Worm (Caenorhabditis elegans) whole organism, mixed stage, embryonic: ENCODE measurements around the gene rpoa-12.

ENCODE experiments used
- M03D4.4 ChIP-seq: sonication (generic microtip); optimal IDR thresholded peaks from 2 replicates; lab custom pipeline; 2017; ENCODE audit warnings: mild to moderate bottlenecking, missing genetic modification characterization, missing compliant biosample characterization
- bed-3 ChIP-seq: fragments of 200-800 bp; sonication (Bioruptor generic); optimal IDR thresholded peaks from 3 replicates; lab custom pipeline; 2018; ENCODE audit warnings: mild to moderate bottlenecking, missing genetic modification characterization, moderate library complexity, missing compliant biosample characterization
- ceh-83 ChIP-seq: fragments of 200-800 bp; sonication (Bioruptor generic); optimal IDR thresholded peaks from 2 replicates; lab custom pipeline; 2018; ENCODE audit warnings: mild to moderate bottlenecking, missing genetic modification characterization, missing compliant biosample characterization
- ces-1 ChIP-seq: fragments of 150-350 bp; optimal IDR thresholded peaks from 2 replicates; lab custom pipeline; 2014; ENCODE audit warnings: missing biosample characterization, missing genetic modification reagents, missing genetic modification characterization
- cnd-1 ChIP-seq: fragments of 200-800 bp; sonication (Bioruptor generic); optimal IDR thresholded peaks from 2 replicates; lab custom pipeline; 2018; ENCODE audit warnings: mild to moderate bottlenecking, missing genetic modification characterization, missing compliant biosample characterization
- drap-1 ChIP-seq: fragments of 200-800 bp; sonication (Bioruptor generic); optimal IDR thresholded peaks from 3 replicates; lab custom pipeline; 2018; ENCODE audit warnings: mild to moderate bottlenecking, missing genetic modification characterization, missing compliant biosample characterization
- elt-3 ChIP-seq: fragments of 150-350 bp; optimal IDR thresholded peaks from 2 replicates; lab custom pipeline; 2014; ENCODE audit warnings: missing biosample characterization, missing genetic modification characterization
- flh-1 ChIP-seq: fragments of 200-800 bp; sonication (Bioruptor generic); optimal IDR thresholded peaks from 2 replicates; lab custom pipeline; 2018; ENCODE audit warnings: mild to moderate bottlenecking, missing genetic modification characterization, moderate library complexity, missing compliant biosample characterization
- ham-2 ChIP-seq: fragments of 200-800 bp; sonication (Bioruptor generic); optimal IDR thresholded peaks from 2 replicates; lab custom pipeline; 2018; ENCODE audit warnings: mild to moderate bottlenecking, missing genetic modification characterization, missing compliant biosample characterization
- hlh-1 ChIP-seq: fragments of 150-350 bp; optimal IDR thresholded peaks from 2 replicates; lab custom pipeline; 2014; ENCODE audit warnings: missing biosample characterization, missing genetic modification reagents, missing genetic modification characterization
- lin-13 ChIP-seq: fragments of 150-350 bp; optimal IDR thresholded peaks from 2 replicates; lab custom pipeline; 2014; ENCODE audit warnings: missing biosample characterization, missing genetic modification characterization
- lin-32 ChIP-seq: fragments of 200-800 bp; sonication (Bioruptor generic); optimal IDR thresholded peaks from 2 replicates; lab custom pipeline; 2018; ENCODE audit warnings: mild to moderate bottlenecking, missing genetic modification characterization, missing compliant biosample characterization
- lsy-2 ChIP-seq: fragments of 150-350 bp; optimal IDR thresholded peaks from 2 replicates; lab custom pipeline; 2014; ENCODE audit warnings: missing biosample characterization, missing genetic modification characterization
- mab-5 ChIP-seq: fragments of 150-350 bp; optimal IDR thresholded peaks from 2 replicates; lab custom pipeline; 2014; ENCODE audit warnings: missing biosample characterization, missing genetic modification characterization
- mep-1 ChIP-seq: fragments of 150-350 bp; optimal IDR thresholded peaks from 2 replicates; lab custom pipeline; 2017; ENCODE audit warnings: missing biosample characterization, missing genetic modification reagents, missing genetic modification characterization, inconsistent platforms
- nhr-12 ChIP-seq: fragments of 150-350 bp; optimal IDR thresholded peaks from 2 replicates; lab custom pipeline; 2014; ENCODE audit warnings: missing biosample characterization, missing genetic modification characterization
- nhr-2 ChIP-seq: fragments of 150-350 bp; optimal IDR thresholded peaks from 2 replicates; lab custom pipeline; 2014; ENCODE audit warnings: missing biosample characterization, missing genetic modification characterization
- nhr-237 ChIP-seq: fragments of 150-350 bp; optimal IDR thresholded peaks from 2 replicates; lab custom pipeline; 2014; ENCODE audit warnings: missing biosample characterization, missing genetic modification characterization
- nhr-76 ChIP-seq: sonication (generic microtip); optimal IDR thresholded peaks from 2 replicates; lab custom pipeline; 2017; ENCODE audit warnings: missing biosample characterization, missing genetic modification characterization
- pha-4 ChIP-seq: fragments of 150-350 bp; optimal IDR thresholded peaks from 2 replicates; lab custom pipeline; 2018; ENCODE audit warnings: missing biosample characterization, missing genetic modification reagents, missing genetic modification characterization
- sem-2 ChIP-seq: fragments of 200-800 bp; sonication (Bioruptor generic); optimal IDR thresholded peaks from 2 replicates; lab custom pipeline; 2018; ENCODE audit warnings: mild to moderate bottlenecking, missing genetic modification characterization, missing compliant biosample characterization
- snpc-4 ChIP-seq: fragments of 150-350 bp; optimal IDR thresholded peaks from 2 replicates; lab custom pipeline; 2014; ENCODE audit warnings: missing biosample characterization, missing genetic modification characterization
- sptf-1 ChIP-seq: sonication (generic microtip); optimal IDR thresholded peaks from 2 replicates; lab custom pipeline; 2017; ENCODE audit warnings: mild to moderate bottlenecking, missing genetic modification characterization, moderate library complexity, missing compliant biosample characterization
- tbx-8 ChIP-seq: fragments of 200-800 bp; sonication (Bioruptor generic); optimal IDR thresholded peaks from 2 replicates; lab custom pipeline; 2018; ENCODE audit warnings: mild to moderate bottlenecking, missing genetic modification characterization, moderate library complexity, missing compliant biosample characterization
- unc-120 ChIP-seq: sonication (generic microtip); optimal IDR thresholded peaks from 2 replicates; lab custom pipeline; 2017; ENCODE audit warnings: missing genetic modification characterization, missing compliant biosample characterization; ENCODE audit not compliant: poor library complexity, severe bottlenecking
- unc-62 ChIP-seq: fragments of 150-350 bp; optimal IDR thresholded peaks from 2 replicates; lab custom pipeline; 2014; ENCODE audit warnings: missing biosample characterization, missing genetic modification reagents, missing genetic modification characterization
- zip-8 ChIP-seq: fragments of 150-350 bp; optimal IDR thresholded peaks from 2 replicates; lab custom pipeline; 2014; ENCODE audit warnings: missing biosample characterization, missing genetic modification characterization

The rpoa-12 gene

ce11 chrV:14427069-14427825 lies 4.1 kb upstream of the rpoa-12 start (continued):
- TF ChIP-seq sem-2 (GFP tag; lab: Kevin White, UChicago) = no peak
- no peak for TF ChIP-seq snpc-4

- TF ChIP-seq ham-2 = peak; percentile 42
- peak; percentile 51 for TF ChIP-seq unc-62
- TF ChIP-seq nhr-237 (tag; lab: Kevin White, UChicago) = no peak
- TF ChIP-seq ceh-83 (GFP tag; lab: Kevin White, UChicago) = no peak
These were observed 2.9 kb upstream of the rpoa-12 start for ce11 chrV:14426013-14426412.

- TF ChIP-seq unc-120 (tag; lab: Kevin White, UChicago) = no peak
- TF ChIP-seq bed-3 (GFP tag; lab: Kevin White, UChicago) = no peak
- peak; percentile 54 for TF ChIP-seq drap-1 (GFP tag; lab: Kevin White, UChicago)
- peak; percentile 36 for TF ChIP-seq sptf-1 (tag; lab: Kevin White, UChicago)
- TF ChIP-seq mep-1 (tag; lab: Kevin White, UChicago) = no peak
- no peak for TF ChIP-seq mab-5
- peak; percentile 12 for TF ChIP-seq nhr-2 (tag; lab: Kevin White, UChicago)
- TF ChIP-seq unc-62 = no peak
- no peak for TF ChIP-seq lin-32 (GFP tag; lab: Kevin White, UChicago)
- no peak for TF ChIP-seq ceh-83 (GFP tag; lab: Kevin White, UChicago)
- TF ChIP-seq nhr-237 (tag; lab: Kevin White, UChicago) = no peak
- TF ChIP-seq lsy-2 (tag; lab: Kevin White, UChicago) = peak; percentile 18
- no peak for TF ChIP-seq lin-13 (tag; lab: Kevin White, UChicago)
- peak; percentile 12 for TF ChIP-seq hlh-1 (tag; lab: Kevin White, UChicago)
- TF ChIP-seq M03D4.4 (tag; lab: Kevin White, UChicago) = peak; percentile 46
These were observed 1.9 kb upstream of the rpoa-12 start, which contains the start of gene rrsr-1 for ce11 chrV:14424958-14425492. TSS of gene rrsr-1 (minus strand) at chrV:14425008.

ce11 chrV:14422317-14422716 lies 787 bp downstream of the rpoa-12 start, which contains the start of gene pas-1:
TSS of gene pas-1 (minus strand) at chrV:14422618.
- TF ChIP-seq unc-120 (tag; lab: Kevin White, UChicago) (no peak), bed-3 (GFP tag; lab: Kevin White, UChicago) (no peak), cnd-1 (no peak), pha-4 (tag; lab: Kevin White, UChicago) (no peak), nhr-2 (tag; lab: Kevin White, UChicago) (no peak), mab-5 (no peak), elt-3 (tag; lab: Kevin White, UChicago) (no peak), tbx-8 (GFP tag; lab: Kevin White, UChicago) (no peak), nhr-76 (tag; lab: Kevin White, UChicago) (no peak), lin-32 (GFP tag; lab: Kevin White, UChicago) (no peak), ces-1 (GFP tag; lab: Kevin White, UChicago) (no peak), nhr-237 (tag; lab: Kevin White, UChicago) (no peak), zip-8 (tag; lab: Kevin White, UChicago) (no peak), ceh-83 (GFP tag; lab: Kevin White, UChicago) (no peak), drap-1 (GFP tag; lab: Kevin White, UChicago) (no peak)

- TF ChIP-seq tbx-8 (GFP tag; lab: Kevin White, UChicago) (no peak), elt-3 (tag; lab: Kevin White, UChicago) (no peak), nhr-12 (tag; lab: Kevin White, UChicago) (no peak), cnd-1 (no peak)
- TF ChIP-seq, all 35 proteins: peak for 0
These were observed 1.8 kb downstream of the rpoa-12 start, which contains the start of gene dhs-22 for ce11 chrV:14421325-14421724. TSS of gene dhs-22 (minus strand) at chrV:14421440.

- TF ChIP-seq ces-1 (GFP tag; lab: Kevin White, UChicago) (no peak), flh-1 (no peak), ham-2 (no peak), sem-2 (GFP tag; lab: Kevin White, UChicago) (no peak), nhr-76 (tag; lab: Kevin White, UChicago) (no peak), hlh-1 (tag; lab: Kevin White, UChicago) (no peak), ceh-83 (GFP tag; lab: Kevin White, UChicago) (no peak), pha-4 (tag; lab: Kevin White, UChicago) (no peak)
These were observed 3.2 kb downstream of the rpoa-12 start for ce11 chrV:14419855-14420254.
